Fruit fly (Drosophila melanogaster) whole organism, embryonic: ENCODE measurements around the gene Megf8.

Source experiments
- Ada2b ChIP-seq: fragments of 200-800 bp; sonication (Bioruptor generic); IDR thresholded peaks from 2 replicates; pipeline ENCODE4 v1.3.6; 2022; ENCODE audit warnings: missing biosample characterization, missing genetic modification characterization
- CG10959 ChIP-seq: fragments of 200-800 bp; sonication (Bioruptor generic); IDR thresholded peaks from 2 replicates; pipeline ENCODE4 v1.3.6; 2022; ENCODE audit warnings: missing biosample characterization, missing genetic modification characterization
- CG11247 ChIP-seq: fragments of 200-800 bp; sonication (Bioruptor generic); IDR thresholded peaks from 2 replicates; pipeline ENCODE4 v1.3.6; 2022; ENCODE audit warnings: missing biosample characterization, missing genetic modification characterization
- CG11398 ChIP-seq: fragments of 200-800 bp; sonication (Bioruptor generic); optimal IDR thresholded peaks from 2 replicates; lab custom pipeline; 2016; ENCODE audit warnings: missing biosample characterization, missing genetic modification characterization
- CG11695 ChIP-seq: fragments of 200-800 bp; sonication (Bioruptor generic); IDR thresholded peaks from 3 replicates; pipeline ENCODE4 v1.3.6; 2022; ENCODE audit warnings: missing biosample characterization, missing genetic modification characterization
- CG11696 ChIP-seq: fragments of 200-800 bp; sonication (Bioruptor generic); IDR thresholded peaks from 2 replicates; pipeline ENCODE4 v1.3.6; 2022; ENCODE audit warnings: missing biosample characterization, missing genetic modification characterization
- CG12299 ChIP-seq: fragments of 200-800 bp; sonication (Bioruptor generic); optimal IDR thresholded peaks from 2 replicates; lab custom pipeline; 2018; ENCODE audit warnings: missing biosample characterization, mild to moderate bottlenecking, missing genetic modification characterization
- CG12391 ChIP-seq: fragments of 200-800 bp; sonication (Bioruptor generic); optimal IDR thresholded peaks from 3 replicates; lab custom pipeline; 2018; ENCODE audit warnings: missing biosample characterization, mild to moderate bottlenecking, missing genetic modification characterization, moderate library complexity
- CG13624 ChIP-seq: fragments of 200-800 bp; sonication (Bioruptor generic); optimal IDR thresholded peaks from 2 replicates; lab custom pipeline; 2016; ENCODE audit warnings: missing biosample characterization, missing genetic modification characterization
- CG17829 ChIP-seq: fragments of 200-800 bp; optimal IDR thresholded peaks from 2 replicates; lab custom pipeline; 2019; ENCODE audit warnings: missing biosample characterization, mild to moderate bottlenecking, missing genetic modification characterization, moderate library complexity
- CG2116 ChIP-seq: fragments of 200-800 bp; sonication (Bioruptor generic); optimal IDR thresholded peaks from 3 replicates; lab custom pipeline; 2018; ENCODE audit warnings: missing biosample characterization, mild to moderate bottlenecking, missing genetic modification characterization
- CG3065 ChIP-seq: fragments of 200-800 bp; sonication (Bioruptor generic); optimal IDR thresholded peaks from 2 replicates; lab custom pipeline; 2016; ENCODE audit warnings: missing biosample characterization, missing genetic modification characterization
- CG31224 ChIP-seq: fragments of 200-800 bp; sonication (Bioruptor generic); IDR thresholded peaks from 2 replicates; pipeline ENCODE4 v1.3.6; 2022; ENCODE audit warnings: missing biosample characterization, missing genetic modification characterization
- CG3838 ChIP-seq: fragments of 200-800 bp; sonication (Bioruptor generic); optimal IDR thresholded peaks from 3 replicates; lab custom pipeline; 2016; ENCODE audit warnings: missing biosample characterization, missing genetic modification characterization
- CG4404 ChIP-seq: fragments of 200-800 bp; sonication (Bioruptor generic); IDR thresholded peaks from 2 replicates; pipeline ENCODE4 v1.3.6; 2022; ENCODE audit warnings: missing biosample characterization, missing genetic modification characterization
- CG7357 ChIP-seq: fragments of 200-800 bp; sonication (Bioruptor generic); IDR thresholded peaks from 3 replicates; pipeline ENCODE4 v1.3.6; 2022; ENCODE audit warnings: missing biosample characterization, missing genetic modification characterization
- CG8765 ChIP-seq: fragments of 200-800 bp; sonication (Bioruptor generic); IDR thresholded peaks from 2 replicates; pipeline ENCODE4 v1.3.6; 2022; ENCODE audit warnings: missing biosample characterization, missing genetic modification characterization
- CkIIα-i1 ChIP-seq: fragments of 200-800 bp; sonication (Bioruptor generic); IDR thresholded peaks from 2 replicates; pipeline ENCODE4 v1.3.6; 2022; ENCODE audit warnings: missing biosample characterization, missing genetic modification characterization
- D19A ChIP-seq: fragments of 200-800 bp; optimal IDR thresholded peaks from 3 replicates; lab custom pipeline; 2019; ENCODE audit warnings: missing biosample characterization, mild to moderate bottlenecking, missing genetic modification characterization, moderate library complexity
- E2f1 ChIP-seq: fragments of 200-800 bp; sonication (Bioruptor generic); IDR thresholded peaks from 2 replicates; pipeline ENCODE4 v1.3.6; 2022; ENCODE audit warnings: missing biosample characterization, missing genetic modification characterization
- HLHmδ ChIP-seq: fragments of 200-800 bp; sonication (Bioruptor generic); optimal IDR thresholded peaks from 2 replicates; lab custom pipeline; 2018; ENCODE audit warnings: missing biosample characterization, mild to moderate bottlenecking, missing genetic modification characterization, moderate library complexity
- HmgD ChIP-seq: fragments of 200-800 bp; sonication (Bioruptor generic); optimal IDR thresholded peaks from 3 replicates; lab custom pipeline; 2016; ENCODE audit warnings: missing biosample characterization, missing genetic modification characterization
- NFAT ChIP-seq: fragments of 200-800 bp; sonication (Bioruptor generic); IDR thresholded peaks from 2 replicates; pipeline ENCODE4 v1.3.6; 2022; ENCODE audit warnings: missing biosample characterization, missing genetic modification characterization
- Opbp ChIP-seq: fragments of 200-800 bp; sonication (Bioruptor generic); IDR thresholded peaks from 3 replicates; pipeline ENCODE4 v1.3.6; 2022; ENCODE audit warnings: missing biosample characterization, missing genetic modification characterization; ENCODE audit not compliant: partially characterized antibody
- Rx ChIP-seq: fragments of 200-800 bp; sonication (Bioruptor generic); IDR thresholded peaks from 2 replicates; pipeline ENCODE4 v1.3.6; 2022; ENCODE audit warnings: missing biosample characterization, missing genetic modification characterization
- Sry-β ChIP-seq: fragments of 200-800 bp; sonication (Bioruptor generic); optimal IDR thresholded peaks from 2 replicates; lab custom pipeline; 2018; ENCODE audit warnings: missing biosample characterization, mild to moderate bottlenecking, missing genetic modification characterization, moderate library complexity
- ase ChIP-seq: fragments of 200-800 bp; sonication (Bioruptor generic); IDR thresholded peaks from 3 replicates; pipeline ENCODE4 v1.3.6; 2022; ENCODE audit warnings: missing biosample characterization, missing genetic modification characterization
- ato ChIP-seq: fragments of 200-800 bp; sonication (Bioruptor generic); IDR thresholded peaks from 2 replicates; pipeline ENCODE4 v1.3.6; 2022; ENCODE audit warnings: missing biosample characterization, missing genetic modification characterization; ENCODE audit not compliant: partially characterized antibody
- az2 ChIP-seq: fragments of 200-800 bp; sonication (Bioruptor generic); optimal IDR thresholded peaks from 3 replicates; lab custom pipeline; 2016; ENCODE audit warnings: missing biosample characterization, missing genetic modification characterization
- bigmax ChIP-seq: fragments of 200-800 bp; sonication (Bioruptor generic); optimal IDR thresholded peaks from 2 replicates; lab custom pipeline; 2018; ENCODE audit warnings: missing biosample characterization, mild to moderate bottlenecking, missing genetic modification characterization
- bsh ChIP-seq, 2 experiments: fragments of 200-800 bp; sonication (Bioruptor generic); optimal IDR thresholded peaks; 2 replicates each; lab custom pipeline; 2017 to 2018; ENCODE audit warnings: mild to moderate bottlenecking in 2 of 2, missing biosample characterization in 2 of 2, missing genetic modification characterization in 2 of 2, moderate library complexity in 1 of 2
- chinmo ChIP-seq: fragments of 200-800 bp; sonication (Bioruptor generic); IDR thresholded peaks from 4 replicates; pipeline ENCODE4 v1.3.6; 2022; ENCODE audit warnings: missing biosample characterization, missing genetic modification characterization; ENCODE audit not compliant: partially characterized antibody
- croc ChIP-seq: fragments of 200-800 bp; sonication (Bioruptor generic); conservative IDR thresholded peaks from 3 replicates; pipeline ENCODE4 v1.3.6; 2022; ENCODE audit warnings: missing biosample characterization, missing genetic modification characterization
- cwo ChIP-seq: fragments of 200-800 bp; sonication (Bioruptor generic); optimal IDR thresholded peaks from 3 replicates; lab custom pipeline; 2017; ENCODE audit warnings: missing biosample characterization, missing genetic modification characterization, mild to moderate bottlenecking, moderate library complexity, missing genetic modification reagents
- dpn ChIP-seq, 2 experiments: fragments of 200-800 bp; sonication (Bioruptor generic); optimal IDR thresholded peaks; 3 replicates each; lab custom pipeline; 2016; ENCODE audit warnings: missing biosample characterization in 2 of 2, missing genetic modification characterization in 2 of 2
- dysf ChIP-seq: fragments of 200-800 bp; sonication (Bioruptor generic); IDR thresholded peaks from 3 replicates; pipeline ENCODE4 v1.3.6; 2022; ENCODE audit warnings: missing biosample characterization, missing genetic modification characterization
- esg ChIP-seq: fragments of 200-800 bp; sonication (Bioruptor generic); conservative IDR thresholded peaks from 2 replicates; pipeline ENCODE4 v1.3.6; 2022; ENCODE audit warnings: missing biosample characterization, missing genetic modification characterization
- gce ChIP-seq: fragments of 200-800 bp; sonication (Bioruptor generic); IDR thresholded peaks from 3 replicates; pipeline ENCODE4 v1.3.6; 2022; ENCODE audit warnings: missing biosample characterization, missing genetic modification characterization
- grau ChIP-seq: fragments of 200-800 bp; optimal IDR thresholded peaks from 3 replicates; lab custom pipeline; 2019; ENCODE audit warnings: missing biosample characterization, mild to moderate bottlenecking, missing genetic modification characterization, moderate library complexity
- hkb ChIP-seq, 2 experiments: fragments of 200-800 bp in 1 of 2; fragments of >200 bp in 1 of 2; sonication (Bioruptor generic) in 1 of 2; IDR thresholded peaks in 1 of 2; optimal IDR thresholded peaks in 1 of 2; 2 replicates each; pipeline versions ENCODE4 v1.3.6 to Lab custom; 2017 to 2022; ENCODE audit warnings: missing biosample characterization in 1 of 2, missing genetic modification characterization in 1 of 2
- kay ChIP-seq: fragments of 200-800 bp; sonication (Bioruptor generic); optimal IDR thresholded peaks from 2 replicates; lab custom pipeline; 2016; ENCODE audit warnings: missing biosample characterization, missing genetic modification characterization
- nmo ChIP-seq: fragments of 200-800 bp; sonication (Bioruptor generic); optimal IDR thresholded peaks from 2 replicates; lab custom pipeline; 2018; ENCODE audit warnings: missing biosample characterization, mild to moderate bottlenecking, missing genetic modification characterization, moderate library complexity
- pros ChIP-seq: fragments of 200-800 bp; sonication (Bioruptor generic); optimal IDR thresholded peaks from 3 replicates; lab custom pipeline; 2019; ENCODE audit warnings: missing biosample characterization, mild to moderate bottlenecking, missing genetic modification characterization, moderate library complexity
- pzg ChIP-seq: fragments of 200-800 bp; sonication (Bioruptor generic); optimal IDR thresholded peaks from 3 replicates; lab custom pipeline; 2018; ENCODE audit warnings: missing biosample characterization, mild to moderate bottlenecking, missing genetic modification characterization, moderate library complexity
- sr ChIP-seq: fragments of 200-800 bp; sonication (Bioruptor generic); IDR thresholded peaks from 3 replicates; pipeline ENCODE4 v1.3.6; 2022; ENCODE audit warnings: missing biosample characterization, missing genetic modification characterization
- stwl ChIP-seq: fragments of 200-800 bp; sonication (Bioruptor generic); optimal IDR thresholded peaks from 3 replicates; lab custom pipeline; 2018; ENCODE audit warnings: missing biosample characterization, mild to moderate bottlenecking, missing genetic modification characterization, moderate library complexity
- tap ChIP-seq: fragments of 200-800 bp; optimal IDR thresholded peaks from 3 replicates; lab custom pipeline; 2019; ENCODE audit warnings: missing biosample characterization, mild to moderate bottlenecking, missing genetic modification characterization, moderate library complexity
- wek ChIP-seq: fragments of 200-800 bp; sonication (Bioruptor generic); optimal IDR thresholded peaks from 3 replicates; lab custom pipeline; 2018; ENCODE audit warnings: missing biosample characterization, mild to moderate bottlenecking, missing genetic modification characterization, moderate library complexity

The Megf8 gene

dm6 chr2L:8071112-8071976, 28.1 kb downstream of the Megf8 start, which contains the start of gene poe (continued):
- TF ChIP-seq CG31224 (GFP tag; lab: Robert Waterston, UW): peak; percentile 67
- peak; percentile 70 for TF ChIP-seq E2f1 (GFP tag; lab: Robert Waterston, UW)
- no peak for TF ChIP-seq D19A (tag; lab: Kevin White, UChicago)
- TF ChIP-seq hkb (optimal IDR thresholded peaks at IDR 0.05; lab: Kevin White, UChicago): no peak
- TF ChIP-seq hkb (GFP tag; IDR thresholded peaks at IDR 0.05; lab: Robert Waterston, UW): 0 out of 2 replicates have a peak, but pooled peaks have one; percentile 8
- TF ChIP-seq ase (GFP tag; lab: Robert Waterston, UW): peak; percentile 63
- TF ChIP-seq Rx (GFP tag; lab: Robert Waterston, UW): no peak
- peak; percentile 60; the same call in 2 of the 3 replicates for TF ChIP-seq CG11695 (GFP tag; lab: Robert Waterston, UW)
- TF ChIP-seq ato (GFP tag; lab: Robert Waterston, UW): no peak
- TF ChIP-seq NFAT (GFP tag; lab: Robert Waterston, UW): peak; percentile 35; the same call in 1 of the 2 replicates
- no peak for TF ChIP-seq CG7357 (GFP tag; lab: Robert Waterston, UW)
- 0 out of 4 replicates have a peak, but pooled peaks have one; percentile 29 for TF ChIP-seq chinmo (GFP tag; lab: Robert Waterston, UW)
- no peak for TF ChIP-seq CG10959
- TF ChIP-seq HmgD (GFP tag; lab: Kevin White, UChicago): peak; percentile 40
- peak; percentile 60 for TF ChIP-seq nmo (GFP tag; lab: Kevin White, UChicago)
- peak in 1 of 2 experiments; percentile 35 for TF ChIP-seq bsh (GFP tag; optimal IDR thresholded peaks at IDR 0.05; lab: Kevin White, UChicago)
- TF ChIP-seq CG3065 (GFP tag; lab: Kevin White, UChicago): no peak
- no peak for TF ChIP-seq bigmax (GFP tag; lab: Kevin White, UChicago)
- no peak for TF ChIP-seq HLHmδ (GFP tag; lab: Kevin White, UChicago)
- peak; percentile 88 for TF ChIP-seq wek (GFP tag; lab: Kevin White, UChicago)
- TF ChIP-seq Ada2b: peak; percentile 24; the same call in 1 of the 2 replicates
- TF ChIP-seq CG11696 (GFP tag; lab: Robert Waterston, UW): 0 out of 2 replicates have a peak, but pooled peaks have one; percentile 12
- TF ChIP-seq croc (GFP tag; lab: Robert Waterston, UW): peak; percentile 17; the same call in 1 of the 3 replicates
- TF ChIP-seq gce (GFP tag; lab: Robert Waterston, UW): no peak
- no peak for TF ChIP-seq sr (GFP tag; lab: Robert Waterston, UW)
- peak; percentile 15 for TF ChIP-seq kay (GFP tag; lab: Kevin White, UChicago)
- TF ChIP-seq dpn (GFP tag; optimal IDR thresholded peaks at IDR 0.05; lab: Kevin White, UChicago): no peak
- TF ChIP-seq Sry-β (GFP tag; lab: Kevin White, UChicago): peak; percentile 23
- TF ChIP-seq CkIIα-i1: no peak
- peak; percentile 56; the same call in 1 of the 3 replicates for TF ChIP-seq dysf (GFP tag; lab: Robert Waterston, UW)
- peak; percentile 44 for TF ChIP-seq CG2116 (GFP tag; lab: Kevin White, UChicago)
- no peak for TF ChIP-seq tap (tag; lab: Kevin White, UChicago)
- peak; percentile 73 for TF ChIP-seq CG17829 (tag; lab: Kevin White, UChicago)
- peak; percentile 65 for TF ChIP-seq stwl (tag; lab: Kevin White, UChicago)
- peak; percentile 81 for TF ChIP-seq CG12391 (tag; lab: Kevin White, UChicago)
- peak; percentile 25 for TF ChIP-seq az2
- no peak for TF ChIP-seq CG3838 (GFP tag; lab: Kevin White, UChicago)
- TF ChIP-seq pros (GFP tag; lab: Kevin White, UChicago): no peak
- no peak for TF ChIP-seq CG4404 (GFP tag; lab: Robert Waterston, UW)
- peak; percentile 6; the same call in 1 of the 3 replicates for TF ChIP-seq Opbp (GFP tag; lab: Robert Waterston, UW)
- no peak for TF ChIP-seq CG8765 (GFP tag; lab: Robert Waterston, UW)
- 0 out of 2 replicates have a peak, but pooled peaks have one; percentile 27 for TF ChIP-seq esg (GFP tag; lab: Robert Waterston, UW)
- peak; percentile 38 for TF ChIP-seq cwo (GFP tag; lab: Kevin White, UChicago)
- TF ChIP-seq CG11398 (GFP tag; lab: Kevin White, UChicago): no peak
- TF ChIP-seq grau: no peak
- peak; percentile 82 for TF ChIP-seq pzg (GFP tag; lab: Kevin White, UChicago)
- peak; percentile 32 for TF ChIP-seq CG12299 (tag; lab: Kevin White, UChicago)
- TF ChIP-seq CG11247 (GFP tag; lab: Robert Waterston, UW): 0 out of 2 replicates have a peak, but pooled peaks have one; percentile 22
- TF ChIP-seq CG13624 (GFP tag; lab: Kevin White, UChicago): no peak
